Fruit fly (Drosophila melanogaster) whole organism, adult: ENCODE measurements around the gene CG7423.

ENCODE experiments used
- CG11617 ChIP-seq: fragments of 200-800 bp; sonication (Bioruptor generic); optimal IDR thresholded peaks from 2 replicates; lab custom pipeline; 2017; ENCODE audit warnings: mild to moderate bottlenecking, missing biosample characterization, missing genetic modification reagents, missing genetic modification characterization
- CG12768 ChIP-seq: fragments of 200-800 bp; sonication (Bioruptor generic); optimal IDR thresholded peaks from 2 replicates; lab custom pipeline; 2017; ENCODE audit warnings: missing biosample characterization, missing genetic modification characterization, mild to moderate bottlenecking, moderate library complexity, missing genetic modification reagents
- CG14711 ChIP-seq: fragments of 200-800 bp; sonication (Bioruptor generic); optimal IDR thresholded peaks from 2 replicates; lab custom pipeline; 2018; ENCODE audit warnings: missing biosample characterization, mild to moderate bottlenecking, missing genetic modification characterization, moderate library complexity
- CG1620 ChIP-seq: fragments of 200-800 bp; sonication (Bioruptor generic); optimal IDR thresholded peaks from 2 replicates; lab custom pipeline; 2016; ENCODE audit warnings: missing biosample characterization, missing genetic modification characterization
- CG33017 ChIP-seq: fragments of 200-800 bp; sonication (Bioruptor generic); optimal IDR thresholded peaks from 2 replicates; lab custom pipeline; 2018; ENCODE audit warnings: missing biosample characterization, mild to moderate bottlenecking, missing genetic modification characterization, moderate library complexity
- CG5204 ChIP-seq: fragments of 200-800 bp; sonication (Bioruptor generic); optimal IDR thresholded peaks from 2 replicates; lab custom pipeline; 2016; ENCODE audit warnings: missing biosample characterization, missing genetic modification characterization
- CG7045 ChIP-seq: fragments of 200-800 bp; sonication (Bioruptor generic); optimal IDR thresholded peaks from 2 replicates; lab custom pipeline; 2017; ENCODE audit warnings: missing biosample characterization, mild to moderate bottlenecking, missing genetic modification characterization
- CG7101 ChIP-seq: fragments of 200-800 bp; sonication (Bioruptor generic); optimal IDR thresholded peaks from 2 replicates; lab custom pipeline; 2018; ENCODE audit warnings: missing biosample characterization, mild to moderate bottlenecking, missing genetic modification characterization, moderate library complexity
- Clk ChIP-seq: fragments of 200-800 bp; sonication (Bioruptor generic); optimal IDR thresholded peaks from 2 replicates; lab custom pipeline; 2017; ENCODE audit warnings: missing biosample characterization, missing genetic modification characterization
- Crg-1 ChIP-seq: fragments of 200-800 bp; sonication (Bioruptor generic); optimal IDR thresholded peaks from 2 replicates; lab custom pipeline; 2016; ENCODE audit warnings: missing biosample characterization, missing genetic modification characterization
- Hr96 ChIP-seq: fragments of 200-800 bp; sonication (Bioruptor generic); optimal IDR thresholded peaks from 2 replicates; lab custom pipeline; 2016; ENCODE audit warnings: missing biosample characterization, missing genetic modification characterization
- Mnt ChIP-seq: fragments of 200-800 bp; sonication (Bioruptor generic); optimal IDR thresholded peaks from 2 replicates; lab custom pipeline; 2016; ENCODE audit warnings: missing biosample characterization, mild to moderate bottlenecking, missing genetic modification characterization
- bab1 ChIP-seq: fragments of 200-800 bp; sonication (Bioruptor generic); optimal IDR thresholded peaks from 3 replicates; lab custom pipeline; 2019; ENCODE audit warnings: missing biosample characterization, mild to moderate bottlenecking, missing genetic modification characterization, moderate library complexity
- cic ChIP-seq: fragments of 200-800 bp; sonication (Bioruptor generic); optimal IDR thresholded peaks from 2 replicates; lab custom pipeline; 2017; ENCODE audit warnings: missing biosample characterization, mild to moderate bottlenecking, missing genetic modification characterization, moderate library complexity
- cnc ChIP-seq, 2 experiments: fragments of >200 bp; optimal IDR thresholded peaks; 2 replicates each; lab custom pipeline; 2017
- kay ChIP-seq: fragments of 200-800 bp; sonication (Bioruptor generic); peaks from one replicate; lab custom pipeline; 2016; ENCODE audit warnings: missing biosample characterization, missing genetic modification characterization, borderline replicate concordance
- ovo ChIP-seq: fragments of 200-800 bp; sonication (Bioruptor generic); optimal IDR thresholded peaks from 2 replicates; lab custom pipeline; 2016; ENCODE audit warnings: missing biosample characterization, missing genetic modification characterization
- pad ChIP-seq: fragments of 200-800 bp; sonication (Bioruptor generic); optimal IDR thresholded peaks from 3 replicates; lab custom pipeline; 2017; ENCODE audit warnings: missing biosample characterization, missing genetic modification characterization, mild to moderate bottlenecking, moderate library complexity, missing genetic modification reagents
- tj ChIP-seq: fragments of 200-800 bp; sonication (Bioruptor generic); optimal IDR thresholded peaks from 3 replicates; lab custom pipeline; 2017; ENCODE audit warnings: missing biosample characterization, mild to moderate bottlenecking, missing genetic modification characterization, moderate library complexity
- toe ChIP-seq: fragments of 200-800 bp; sonication (Bioruptor generic); optimal IDR thresholded peaks from 2 replicates; lab custom pipeline; 2016; ENCODE audit warnings: missing biosample characterization, missing genetic modification characterization

Gene CG7423

DNA sequence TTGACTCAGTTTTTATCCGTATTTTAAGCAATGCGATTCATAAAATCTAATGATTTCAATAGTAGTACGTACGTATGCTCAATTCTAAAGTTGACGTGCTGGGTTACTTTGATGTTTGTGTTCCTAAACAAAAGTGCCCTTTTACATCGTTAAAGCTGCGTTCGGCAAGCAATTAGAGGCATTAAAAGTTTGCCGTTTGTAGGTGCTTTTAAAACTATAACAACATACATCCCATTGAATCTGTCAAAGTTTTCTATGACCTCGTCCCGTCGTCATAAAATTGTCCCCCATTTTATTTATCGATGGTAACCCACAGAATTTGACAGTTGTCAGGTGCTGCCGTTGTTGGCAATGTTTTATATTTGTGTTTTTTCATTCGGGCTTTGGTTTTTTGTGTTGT lies at the start of gene CG7423:
CG7423 (minus strand) TSS at position 101 of the 400 bp plus-strand sequence.
- no peak for TF ChIP-seq pad (GFP tag; lab: Kevin White, UChicago)
- TF ChIP-seq ovo (GFP tag; lab: Kevin White, UChicago) = no peak
- no peak for TF ChIP-seq CG33017 (tag; lab: Kevin White, UChicago)
- no peak for TF ChIP-seq kay
- no peak for TF ChIP-seq CG7101 (tag; lab: Kevin White, UChicago)
- no peak for TF ChIP-seq Clk (GFP tag; lab: Kevin White, UChicago)
- TF ChIP-seq CG1620 (GFP tag; lab: Kevin White, UChicago) = no peak
- TF ChIP-seq CG14711 (tag; lab: Kevin White, UChicago) = no peak
- no peak for TF ChIP-seq tj (GFP tag; lab: Kevin White, UChicago)
- TF ChIP-seq Hr96 = no peak
- TF ChIP-seq Mnt (GFP tag; lab: Kevin White, UChicago) = no peak
- no peak for TF ChIP-seq Crg-1
- TF ChIP-seq CG12768 (GFP tag; lab: Kevin White, UChicago) = no peak
- no peak for TF ChIP-seq toe (GFP tag; lab: Kevin White, UChicago)
- TF ChIP-seq CG11617 (GFP tag; lab: Kevin White, UChicago) = no peak
- no peak for TF ChIP-seq CG7045 (GFP tag; lab: Kevin White, UChicago)
- no peak for TF ChIP-seq CG5204 (GFP tag; lab: Kevin White, UChicago)
- TF ChIP-seq cic = no peak
- TF ChIP-seq cnc (optimal IDR thresholded peaks at IDR 0.05; lab: Kevin White, UChicago) = no peak
- TF ChIP-seq bab1 (GFP tag; lab: Kevin White, UChicago) = no peak

- TF ChIP-seq CG12768 (GFP tag; lab: Kevin White, UChicago) (no peak), toe (GFP tag; lab: Kevin White, UChicago) (no peak), CG33017 (tag; lab: Kevin White, UChicago) (no peak), pad (GFP tag; lab: Kevin White, UChicago) (no peak), cnc (optimal IDR thresholded peaks at IDR 0.05; lab: Kevin White, UChicago) (no peak), CG7101 (tag; lab: Kevin White, UChicago) (no peak), Hr96 (no peak), Clk (GFP tag; lab: Kevin White, UChicago) (no peak), ovo (GFP tag; lab: Kevin White, UChicago) (no peak), cic (no peak), CG14711 (tag; lab: Kevin White, UChicago) (no peak), kay (no peak), CG5204 (GFP tag; lab: Kevin White, UChicago) (no peak), Mnt (GFP tag; lab: Kevin White, UChicago) (no peak), CG7045 (GFP tag; lab: Kevin White, UChicago) (no peak), bab1 (GFP tag; lab: Kevin White, UChicago) (no peak), Crg-1 (no peak), CG11617 (GFP tag; lab: Kevin White, UChicago) (no peak), CG1620 (GFP tag; lab: Kevin White, UChicago) (no peak)
Measured at dm6 chrX:19127216-19127615, 44.1 kb upstream of the CG7423 start, which contains the start of gene tgy. TSS of gene tgy (minus strand) at chrX:19127316.

- TF ChIP-seq CG7045 (GFP tag; lab: Kevin White, UChicago) (no peak), bab1 (GFP tag; lab: Kevin White, UChicago) (no peak), cnc (optimal IDR thresholded peaks at IDR 0.05; lab: Kevin White, UChicago) (no peak), CG12768 (GFP tag; lab: Kevin White, UChicago) (no peak), Hr96 (no peak), Clk (GFP tag; lab: Kevin White, UChicago) (no peak), CG14711 (tag; lab: Kevin White, UChicago) (no peak), CG7101 (tag; lab: Kevin White, UChicago) (no peak), CG5204 (GFP tag; lab: Kevin White, UChicago) (no peak), toe (GFP tag; lab: Kevin White, UChicago) (no peak), CG33017 (tag; lab: Kevin White, UChicago) (no peak), CG11617 (GFP tag; lab: Kevin White, UChicago) (no peak), pad (GFP tag; lab: Kevin White, UChicago) (no peak), kay (no peak), Mnt (GFP tag; lab: Kevin White, UChicago) (no peak), tj (GFP tag; lab: Kevin White, UChicago) (no peak), CG1620 (GFP tag; lab: Kevin White, UChicago) (no peak), Crg-1 (no peak), ovo (GFP tag; lab: Kevin White, UChicago) (no peak), cic (no peak)
Measured at dm6 chrX:19124288-19124687, 41.2 kb upstream of the CG7423 start, which contains the start of gene CG15882. TSS of gene CG15882 (minus strand) at chrX:19124388.

DNA sequence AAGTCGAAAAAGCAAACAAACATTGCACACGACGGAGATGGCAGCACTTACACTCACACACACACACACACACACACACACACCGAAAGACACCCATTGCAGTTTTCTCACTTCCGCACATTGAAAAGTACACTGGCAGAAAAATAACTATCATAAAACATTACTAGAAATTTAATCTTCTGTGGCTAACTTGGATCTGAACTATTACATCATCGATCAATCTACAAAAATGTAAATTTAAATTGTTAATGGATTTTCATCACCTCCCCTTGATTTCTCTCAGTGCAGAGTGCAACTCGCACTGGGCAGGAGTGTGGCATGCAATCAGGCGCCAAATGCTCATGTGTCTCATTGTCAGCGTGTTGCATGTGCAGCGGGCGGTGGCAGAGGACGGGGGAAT lies 37.3 kb upstream of the CG7423 start:
- TF ChIP-seq bab1 (GFP tag; lab: Kevin White, UChicago) (no peak), CG7101 (tag; lab: Kevin White, UChicago) (no peak), CG1620 (GFP tag; lab: Kevin White, UChicago) (no peak), CG14711 (tag; lab: Kevin White, UChicago) (no peak), CG33017 (tag; lab: Kevin White, UChicago) (no peak), pad (GFP tag; lab: Kevin White, UChicago) (no peak), cnc (optimal IDR thresholded peaks at IDR 0.05; lab: Kevin White, UChicago) (no peak), CG11617 (GFP tag; lab: Kevin White, UChicago) (no peak), CG12768 (GFP tag; lab: Kevin White, UChicago) (no peak), CG7045 (GFP tag; lab: Kevin White, UChicago) (no peak), kay (no peak)

DNA sequence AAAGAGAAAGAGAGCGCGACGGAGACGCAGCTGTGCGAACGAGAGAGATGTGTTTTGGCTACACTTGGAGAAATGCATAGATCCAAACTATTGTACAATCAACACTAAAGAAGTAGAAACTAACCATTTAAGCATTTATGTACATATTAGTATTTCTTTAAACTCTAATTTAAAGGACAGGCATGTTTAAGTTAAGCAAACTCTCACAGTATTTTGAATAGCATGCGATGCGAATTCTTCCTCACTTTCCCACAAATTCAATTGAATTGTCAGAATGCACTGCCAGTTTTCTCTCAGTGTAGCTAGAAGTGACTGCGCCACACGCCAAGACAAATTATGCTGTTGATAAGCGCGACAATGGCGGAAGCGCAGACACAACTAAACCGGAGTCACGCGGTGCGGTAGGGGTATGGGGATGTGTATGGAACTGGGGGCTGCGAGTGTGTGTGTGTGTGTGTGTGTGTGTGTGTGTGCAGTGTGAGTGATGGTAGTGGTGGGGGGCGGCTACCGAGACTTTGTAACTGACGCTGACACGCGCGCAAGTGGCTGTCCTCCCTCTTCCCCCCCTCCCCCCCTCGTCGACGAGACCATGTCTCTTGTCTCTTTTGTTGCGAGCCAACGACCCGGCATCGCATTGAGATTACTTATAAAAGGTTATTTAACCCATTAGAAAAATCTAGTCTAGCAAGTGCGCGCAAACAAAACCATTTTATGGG lies 23.9 kb upstream of the CG7423 start:
- TF ChIP-seq Mnt (GFP tag; lab: Kevin White, UChicago) = no peak
- TF ChIP-seq tj (GFP tag; lab: Kevin White, UChicago) = no peak
- TF ChIP-seq ovo (GFP tag; lab: Kevin White, UChicago) = no peak
- TF ChIP-seq CG5204 (GFP tag; lab: Kevin White, UChicago) = no peak
- TF ChIP-seq CG33017 (tag; lab: Kevin White, UChicago) = no peak
- TF ChIP-seq toe (GFP tag; lab: Kevin White, UChicago) = no peak
- no peak for TF ChIP-seq CG7045 (GFP tag; lab: Kevin White, UChicago)
- no peak for TF ChIP-seq cnc (optimal IDR thresholded peaks at IDR 0.05; lab: Kevin White, UChicago)
- no peak for TF ChIP-seq Hr96
- TF ChIP-seq CG1620 (GFP tag; lab: Kevin White, UChicago) = no peak
